Worm (Caenorhabditis elegans) whole organism, early embryonic: ENCODE results near the gene F49E8.6.
A peak's percentile ranks its signal among the peaks of the same experiment; 100 is the strongest.

Experiments
- B0310.2 ChIP-seq: sonication (generic microtip); optimal IDR thresholded peaks from 2 replicates; lab custom pipeline; 2016; ENCODE audit warnings: mild to moderate bottlenecking, missing genetic modification characterization, missing compliant biosample characterization
- F13C5.2 ChIP-seq: sonication (generic microtip); optimal IDR thresholded peaks from 2 replicates; lab custom pipeline; 2017; ENCODE audit warnings: mild to moderate bottlenecking, missing genetic modification characterization, inconsistent platforms, missing compliant biosample characterization
- aly-1 ChIP-seq: sonication (generic microtip); optimal IDR thresholded peaks from 2 replicates; lab custom pipeline; 2016; ENCODE audit warnings: missing genetic modification characterization, missing compliant biosample characterization
- ama-1 ChIP-seq: fragments of 150-350 bp; optimal IDR thresholded peaks from 2 replicates; lab custom pipeline; 2014
- ceh-13 ChIP-seq: fragments of 200-800 bp; sonication (Bioruptor generic); optimal IDR thresholded peaks from 2 replicates; lab custom pipeline; 2018; ENCODE audit warnings: mild to moderate bottlenecking, missing genetic modification characterization, missing compliant biosample characterization
- ceh-36 ChIP-seq: sonication (generic microtip); optimal IDR thresholded peaks from 2 replicates; lab custom pipeline; 2016; ENCODE audit warnings: missing genetic modification characterization, inconsistent platforms, missing compliant biosample characterization
- ets-7 ChIP-seq: sonication (generic microtip); optimal IDR thresholded peaks from 2 replicates; lab custom pipeline; 2016; ENCODE audit warnings: missing genotype, missing genetic modification characterization, missing compliant biosample characterization
- flt-1 ChIP-seq: fragments of 200-800 bp; sonication (Bioruptor generic); IDR thresholded peaks from 2 replicates; pipeline ENCODE4 v1.3.6; 2022; ENCODE audit warnings: missing genetic modification characterization, missing compliant biosample characterization
- hmbx-1 ChIP-seq: sonication (generic microtip); optimal IDR thresholded peaks from 2 replicates; lab custom pipeline; 2016; ENCODE audit warnings: mild to moderate bottlenecking, missing genetic modification characterization, missing compliant biosample characterization
- hmg-4 ChIP-seq: fragments of 200-800 bp; sonication (Bioruptor generic); optimal IDR thresholded peaks from 2 replicates; lab custom pipeline; 2018; ENCODE audit warnings: mild to moderate bottlenecking, missing genetic modification characterization, missing compliant biosample characterization
- hnd-1 ChIP-seq: sonication (generic microtip); optimal IDR thresholded peaks from 2 replicates; lab custom pipeline; 2016; ENCODE audit warnings: missing genetic modification characterization, missing compliant biosample characterization
- pes-1 ChIP-seq: fragments of 200-800 bp; sonication (Bioruptor generic); IDR thresholded peaks from 2 replicates; pipeline ENCODE4 v1.3.6; 2022; ENCODE audit warnings: missing genetic modification reagents, missing genetic modification characterization, missing compliant biosample characterization
- scrt-1 ChIP-seq: fragments of 200-800 bp; sonication (Bioruptor generic); IDR thresholded peaks from 2 replicates; pipeline ENCODE4 v1.3.6; 2022; ENCODE audit warnings: missing genetic modification characterization, missing compliant biosample characterization
- sea-1 ChIP-seq: fragments of 200-800 bp; sonication (Bioruptor generic); conservative IDR thresholded peaks from 2 replicates; pipeline ENCODE4 v1.3.6; 2022; ENCODE audit warnings: missing genetic modification characterization, missing compliant biosample characterization
- tbx-11 ChIP-seq: fragments of 200-800 bp; sonication (Bioruptor generic); IDR thresholded peaks from 2 replicates; pipeline ENCODE4 v1.3.6; 2022; ENCODE audit warnings: missing genetic modification characterization, missing compliant biosample characterization
- tbx-37 ChIP-seq: fragments of 200-800 bp; sonication (Bioruptor generic); conservative IDR thresholded peaks from 2 replicates; pipeline ENCODE4 v1.3.6; 2022; ENCODE audit warnings: missing genetic modification reagents, missing genetic modification characterization, missing compliant biosample characterization
- tra-4 ChIP-seq: sonication (generic microtip); optimal IDR thresholded peaks from 2 replicates; lab custom pipeline; 2017; ENCODE audit warnings: missing genetic modification characterization, missing compliant biosample characterization

Gene F49E8.6

ce11 chrIV:7556265-7556866, 1.9 kb upstream of the F49E8.6 start, which contains the start of the genes F49E8.7, F49E8.8 and nprl-2:
Gene F49E8.7 (minus strand): TSS chrIV:7556365.
Gene F49E8.8 (plus strand): TSS chrIV:7556637.
Gene nprl-2 (plus strand): TSS chrIV:7556816.
- TF ChIP-seq hnd-1 (no peak), pes-1 (GFP tag; lab: Robert Waterston, UW) (no peak), flt-1 (GFP tag; lab: Robert Waterston, UW) (no peak), tbx-11 (no peak), scrt-1 (GFP tag; lab: Robert Waterston, UW) (no peak), hmg-4 (GFP tag; lab: Kevin White, UChicago) (no peak), ceh-36 (tag; lab: Kevin White, UChicago) (no peak), ets-7 (tag; lab: Kevin White, UChicago) (no peak), ama-1 (no peak), ceh-13 (no peak), tra-4 (tag; lab: Kevin White, UChicago) (no peak)

- TF ChIP-seq scrt-1 (GFP tag; lab: Robert Waterston, UW) (no peak), F13C5.2 (tag; lab: Kevin White, UChicago) (no peak), B0310.2 (tag; lab: Kevin White, UChicago) (no peak), pes-1 (GFP tag; lab: Robert Waterston, UW) (no peak), tbx-11 (no peak), hmg-4 (GFP tag; lab: Kevin White, UChicago) (no peak), ets-7 (tag; lab: Kevin White, UChicago) (no peak), ceh-13 (no peak), sea-1 (GFP tag; lab: Robert Waterston, UW) (no peak), ceh-36 (tag; lab: Kevin White, UChicago) (no peak), hmbx-1 (tag; lab: Kevin White, UChicago) (no peak), aly-1 (tag; lab: Kevin White, UChicago) (no peak), flt-1 (GFP tag; lab: Robert Waterston, UW) (no peak), ama-1 (no peak)
Measured at ce11 chrIV:7552958-7553553, 1.4 kb downstream of the F49E8.6 start, which contains the start of gene dif-1. Gene dif-1 (minus strand): TSS chrIV:7553008.

ce11 chrIV:7552100-7552499, 2.4 kb downstream of the F49E8.6 start:
- TF ChIP-seq tra-4 (tag; lab: Kevin White, UChicago) (no peak), hnd-1 (no peak), hmg-4 (GFP tag; lab: Kevin White, UChicago) (no peak), tbx-37 (no peak), tbx-11 (no peak), F13C5.2 (tag; lab: Kevin White, UChicago) (no peak), B0310.2 (tag; lab: Kevin White, UChicago) (no peak), flt-1 (GFP tag; lab: Robert Waterston, UW) (no peak), ceh-36 (tag; lab: Kevin White, UChicago) (no peak), scrt-1 (GFP tag; lab: Robert Waterston, UW) (no peak), pes-1 (GFP tag; lab: Robert Waterston, UW) (no peak), ama-1 (no peak), ets-7 (tag; lab: Kevin White, UChicago) (no peak)

ce11 chrIV:7551254-7551653, 3.2 kb downstream of the F49E8.6 start:
- TF ChIP-seq F13C5.2 (tag; lab: Kevin White, UChicago), result no peak
- TF ChIP-seq scrt-1 (GFP tag; lab: Robert Waterston, UW), result no peak
- no peak for TF ChIP-seq ceh-13
- TF ChIP-seq hnd-1, result no peak
- no peak for TF ChIP-seq aly-1 (tag; lab: Kevin White, UChicago)
- TF ChIP-seq tbx-37, result no peak
- TF ChIP-seq tra-4 (tag; lab: Kevin White, UChicago), result no peak
- no peak for TF ChIP-seq hmbx-1 (tag; lab: Kevin White, UChicago)
- TF ChIP-seq tbx-11, result no peak
- no peak for TF ChIP-seq B0310.2 (tag; lab: Kevin White, UChicago)
- no peak for TF ChIP-seq ceh-36 (tag; lab: Kevin White, UChicago)
- TF ChIP-seq pes-1 (GFP tag; lab: Robert Waterston, UW), result no peak
- no peak for TF ChIP-seq ama-1
- no peak for TF ChIP-seq hmg-4 (GFP tag; lab: Kevin White, UChicago)
- TF ChIP-seq ets-7 (tag; lab: Kevin White, UChicago), result no peak
- TF ChIP-seq sea-1 (GFP tag; lab: Robert Waterston, UW), result no peak

ce11 chrIV:7550445-7550844, 4.0 kb downstream of the F49E8.6 start, which contains the start of gene pam-1:
Gene pam-1 (minus strand): TSS chrIV:7550812.
- TF ChIP-seq tbx-11 (no peak), F13C5.2 (tag; lab: Kevin White, UChicago) (no peak), ama-1 (no peak), flt-1 (GFP tag; lab: Robert Waterston, UW) (no peak), hnd-1 (no peak), tra-4 (tag; lab: Kevin White, UChicago) (no peak), ceh-13 (no peak), tbx-37 (no peak), ets-7 (tag; lab: Kevin White, UChicago) (no peak), B0310.2 (tag; lab: Kevin White, UChicago) (no peak), scrt-1 (GFP tag; lab: Robert Waterston, UW) (no peak)

- TF ChIP-seq tbx-37, result 0 out of 2 replicates have a peak, but pooled peaks have one; percentile 27
- TF ChIP-seq tra-4 (tag; lab: Kevin White, UChicago), result no peak
- no peak for TF ChIP-seq hmg-4 (GFP tag; lab: Kevin White, UChicago)
Measured at ce11 chrIV:7549844-7550243, 4.6 kb downstream of the F49E8.6 start.

- TF ChIP-seq tbx-11 (no peak), hnd-1 (no peak), ets-7 (tag; lab: Kevin White, UChicago) (no peak), ama-1 (no peak), ceh-36 (tag; lab: Kevin White, UChicago) (no peak), sea-1 (GFP tag; lab: Robert Waterston, UW) (no peak), hmg-4 (GFP tag; lab: Kevin White, UChicago) (no peak), hmbx-1 (tag; lab: Kevin White, UChicago) (no peak), ceh-13 (no peak), F13C5.2 (tag; lab: Kevin White, UChicago) (no peak), flt-1 (GFP tag; lab: Robert Waterston, UW) (no peak), pes-1 (GFP tag; lab: Robert Waterston, UW) (no peak), aly-1 (tag; lab: Kevin White, UChicago) (no peak), tra-4 (tag; lab: Kevin White, UChicago) (no peak), B0310.2 (tag; lab: Kevin White, UChicago) (no peak), scrt-1 (GFP tag; lab: Robert Waterston, UW) (no peak), tbx-37 (no peak)
Measured at ce11 chrIV:7547843-7548578, 6.5 kb downstream of the F49E8.6 start, which contains the start of the genes cdd-2 and oef-1. Gene cdd-2 (minus strand): TSS chrIV:7547893. Gene oef-1 (plus strand): TSS chrIV:7548417.
